Worm (Caenorhabditis elegans) whole organism, midembryonic: Measurements from ENCODE around the gene str-255.

Source experiments
- flt-1 ChIP-seq: fragments of 200-800 bp; sonication (Bioruptor generic); IDR thresholded peaks from 2 replicates; pipeline ENCODE4 v1.3.6; 2022; ENCODE audit warnings: missing genetic modification characterization, missing compliant biosample characterization
- ztf-23 ChIP-seq: fragments of 200-800 bp; sonication (Bioruptor generic); IDR thresholded peaks from 2 replicates; pipeline ENCODE4 v1.3.6; 2022; ENCODE audit warnings: missing genetic modification reagents, missing genetic modification characterization, missing compliant biosample characterization

DNA sequence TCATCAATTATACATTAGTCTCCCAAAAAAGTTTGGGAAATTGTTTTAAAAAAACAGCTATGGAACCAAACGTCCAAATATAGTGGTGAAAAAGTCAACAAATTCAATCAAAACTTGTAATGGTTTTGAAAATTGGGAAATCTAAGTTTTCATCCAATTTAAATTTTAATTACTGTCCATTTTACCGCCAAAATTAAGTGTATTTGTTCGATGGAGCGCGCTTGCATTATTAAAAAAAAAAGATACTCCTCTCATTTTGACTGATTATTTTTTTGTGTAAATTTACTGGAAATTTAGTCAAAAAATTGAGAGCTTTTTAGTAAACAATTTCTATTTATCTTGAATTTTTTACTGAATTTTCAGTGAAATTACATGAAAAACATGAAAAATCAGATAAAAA is 10.8 kb upstream of the str-255 start:
- TF ChIP-seq ztf-23 (GFP tag; lab: Robert Waterston, UW) (no peak), flt-1 (GFP tag; lab: Robert Waterston, UW) (no peak)
